Worm (Caenorhabditis elegans) whole organism, early embryonic: ENCODE results near the gene K10C2.2.

ENCODE experiments used
- B0310.2 ChIP-seq: sonication (generic microtip); optimal IDR thresholded peaks from 2 replicates; lab custom pipeline; 2016; ENCODE audit warnings: mild to moderate bottlenecking, missing genetic modification characterization, missing compliant biosample characterization
- F13C5.2 ChIP-seq: sonication (generic microtip); optimal IDR thresholded peaks from 2 replicates; lab custom pipeline; 2017; ENCODE audit warnings: mild to moderate bottlenecking, missing genetic modification characterization, inconsistent platforms, missing compliant biosample characterization
- aly-1 ChIP-seq: sonication (generic microtip); optimal IDR thresholded peaks from 2 replicates; lab custom pipeline; 2016; ENCODE audit warnings: missing genetic modification characterization, missing compliant biosample characterization
- ama-1 ChIP-seq: fragments of 150-350 bp; optimal IDR thresholded peaks from 2 replicates; lab custom pipeline; 2014
- ceh-13 ChIP-seq: fragments of 200-800 bp; sonication (Bioruptor generic); optimal IDR thresholded peaks from 2 replicates; lab custom pipeline; 2018; ENCODE audit warnings: mild to moderate bottlenecking, missing genetic modification characterization, missing compliant biosample characterization
- ceh-36 ChIP-seq: sonication (generic microtip); optimal IDR thresholded peaks from 2 replicates; lab custom pipeline; 2016; ENCODE audit warnings: missing genetic modification characterization, inconsistent platforms, missing compliant biosample characterization
- ets-7 ChIP-seq: sonication (generic microtip); optimal IDR thresholded peaks from 2 replicates; lab custom pipeline; 2016; ENCODE audit warnings: missing genotype, missing genetic modification characterization, missing compliant biosample characterization
- flt-1 ChIP-seq: fragments of 200-800 bp; sonication (Bioruptor generic); IDR thresholded peaks from 2 replicates; pipeline ENCODE4 v1.3.6; 2022; ENCODE audit warnings: missing genetic modification characterization, missing compliant biosample characterization
- hmbx-1 ChIP-seq: sonication (generic microtip); optimal IDR thresholded peaks from 2 replicates; lab custom pipeline; 2016; ENCODE audit warnings: mild to moderate bottlenecking, missing genetic modification characterization, missing compliant biosample characterization
- hmg-4 ChIP-seq: fragments of 200-800 bp; sonication (Bioruptor generic); optimal IDR thresholded peaks from 2 replicates; lab custom pipeline; 2018; ENCODE audit warnings: mild to moderate bottlenecking, missing genetic modification characterization, missing compliant biosample characterization
- hnd-1 ChIP-seq: sonication (generic microtip); optimal IDR thresholded peaks from 2 replicates; lab custom pipeline; 2016; ENCODE audit warnings: missing genetic modification characterization, missing compliant biosample characterization
- pes-1 ChIP-seq: fragments of 200-800 bp; sonication (Bioruptor generic); IDR thresholded peaks from 2 replicates; pipeline ENCODE4 v1.3.6; 2022; ENCODE audit warnings: missing genetic modification reagents, missing genetic modification characterization, missing compliant biosample characterization
- scrt-1 ChIP-seq: fragments of 200-800 bp; sonication (Bioruptor generic); IDR thresholded peaks from 2 replicates; pipeline ENCODE4 v1.3.6; 2022; ENCODE audit warnings: missing genetic modification characterization, missing compliant biosample characterization
- sea-1 ChIP-seq: fragments of 200-800 bp; sonication (Bioruptor generic); conservative IDR thresholded peaks from 2 replicates; pipeline ENCODE4 v1.3.6; 2022; ENCODE audit warnings: missing genetic modification characterization, missing compliant biosample characterization
- tbx-11 ChIP-seq: fragments of 200-800 bp; sonication (Bioruptor generic); IDR thresholded peaks from 2 replicates; pipeline ENCODE4 v1.3.6; 2022; ENCODE audit warnings: missing genetic modification characterization, missing compliant biosample characterization
- tbx-37 ChIP-seq: fragments of 200-800 bp; sonication (Bioruptor generic); conservative IDR thresholded peaks from 2 replicates; pipeline ENCODE4 v1.3.6; 2022; ENCODE audit warnings: missing genetic modification reagents, missing genetic modification characterization, missing compliant biosample characterization
- tra-4 ChIP-seq: sonication (generic microtip); optimal IDR thresholded peaks from 2 replicates; lab custom pipeline; 2017; ENCODE audit warnings: missing genetic modification characterization, missing compliant biosample characterization

K10C2.2 gene

ce11 chrX:6388639-6389038 lies 44.9 kb downstream of the K10C2.2 start:
- no peak for TF ChIP-seq ceh-36 (tag; lab: Kevin White, UChicago)
- no peak for TF ChIP-seq F13C5.2
- no peak for TF ChIP-seq sea-1 (GFP tag; lab: Robert Waterston, UW)
- no peak for TF ChIP-seq aly-1 (tag; lab: Kevin White, UChicago)
- no peak for TF ChIP-seq B0310.2 (tag; lab: Kevin White, UChicago)
- TF ChIP-seq ets-7 (tag; lab: Kevin White, UChicago) = no peak
- no peak for TF ChIP-seq scrt-1 (GFP tag; lab: Robert Waterston, UW)
- TF ChIP-seq hnd-1 (tag; lab: Kevin White, UChicago) = no peak
- no peak for TF ChIP-seq flt-1
- TF ChIP-seq ama-1 (lab: Kevin White, UChicago) = no peak
- TF ChIP-seq tbx-37 = no peak
- TF ChIP-seq pes-1 (GFP tag; lab: Robert Waterston, UW) = no peak
- TF ChIP-seq hmbx-1 (tag; lab: Kevin White, UChicago) = no peak
- TF ChIP-seq hmg-4 (GFP tag; lab: Kevin White, UChicago) = no peak
- no peak for TF ChIP-seq ceh-13
- TF ChIP-seq tra-4 (tag; lab: Kevin White, UChicago) = no peak
- TF ChIP-seq tbx-11 (GFP tag; lab: Robert Waterston, UW) = no peak

- TF ChIP-seq tbx-11 (GFP tag; lab: Robert Waterston, UW) = no peak
- no peak for TF ChIP-seq ceh-36 (tag; lab: Kevin White, UChicago)
- TF ChIP-seq aly-1 (tag; lab: Kevin White, UChicago) = no peak
- TF ChIP-seq ama-1 (lab: Kevin White, UChicago) = no peak
- TF ChIP-seq ceh-13 = no peak
Measured at ce11 chrX:6385185-6385584, 48.4 kb downstream of the K10C2.2 start, which contains the start of gene igdb-3. igdb-3 (plus strand) TSS chrX:6385485.

ce11 chrX:6384537-6384936 lies 49.1 kb downstream of the K10C2.2 start:
- TF ChIP-seq F13C5.2 (no peak), B0310.2 (tag; lab: Kevin White, UChicago) (no peak), ceh-36 (tag; lab: Kevin White, UChicago) (no peak), scrt-1 (GFP tag; lab: Robert Waterston, UW) (no peak), hmbx-1 (tag; lab: Kevin White, UChicago) (no peak), tbx-37 (no peak), tra-4 (tag; lab: Kevin White, UChicago) (no peak), aly-1 (tag; lab: Kevin White, UChicago) (no peak), hmg-4 (GFP tag; lab: Kevin White, UChicago) (no peak), ceh-13 (no peak), sea-1 (GFP tag; lab: Robert Waterston, UW) (no peak), hnd-1 (tag; lab: Kevin White, UChicago) (no peak), tbx-11 (GFP tag; lab: Robert Waterston, UW) (no peak)

- TF ChIP-seq tra-4 (tag; lab: Kevin White, UChicago) (no peak), hmg-4 (GFP tag; lab: Kevin White, UChicago) (no peak), hnd-1 (tag; lab: Kevin White, UChicago) (no peak)
Measured at ce11 chrX:6382930-6383329, 50.7 kb downstream of the K10C2.2 start.
